Fruit fly (Drosophila melanogaster) whole organism, embryonic: ENCODE data around the gene Rpp20.
A peak's percentile ranks its signal among the peaks of the same experiment; 100 is the strongest.

Experiments used
- Antp ChIP-seq: fragments of 200-800 bp; sonication (Bioruptor generic); optimal IDR thresholded peaks from 3 replicates; lab custom pipeline; 2016; ENCODE audit warnings: missing biosample characterization, missing genetic modification characterization
- Atf6 ChIP-seq: fragments of 200-800 bp; sonication (Bioruptor generic); IDR thresholded peaks from 2 replicates; pipeline ENCODE4 v1.3.6; 2022; ENCODE audit warnings: missing biosample characterization, missing genetic modification characterization
- B-H2 ChIP-seq: fragments of 200-800 bp; sonication (Bioruptor generic); optimal IDR thresholded peaks from 2 replicates; lab custom pipeline; 2018; ENCODE audit warnings: missing biosample characterization, mild to moderate bottlenecking, missing genetic modification characterization
- CG10462 ChIP-seq: fragments of 200-800 bp; sonication (Bioruptor generic); optimal IDR thresholded peaks from 2 replicates; lab custom pipeline; 2016; ENCODE audit warnings: missing biosample characterization, missing genetic modification characterization
- CG10979 ChIP-seq: fragments of 200-800 bp; sonication (Bioruptor generic); optimal IDR thresholded peaks from 2 replicates; lab custom pipeline; 2018; ENCODE audit warnings: missing biosample characterization, mild to moderate bottlenecking, missing genetic modification characterization, moderate library complexity
- CG11560 ChIP-seq: fragments of 200-800 bp; sonication (Bioruptor generic); IDR thresholded peaks from 3 replicates; pipeline ENCODE4 v1.3.6; 2022; ENCODE audit warnings: missing biosample characterization, missing genetic modification characterization
- CG11695 ChIP-seq: fragments of 200-800 bp; sonication (Bioruptor generic); IDR thresholded peaks from 3 replicates; pipeline ENCODE4 v1.3.6; 2022; ENCODE audit warnings: missing biosample characterization, missing genetic modification characterization
- CG12071 ChIP-seq: fragments of 200-800 bp; sonication (Bioruptor generic); optimal IDR thresholded peaks from 3 replicates; lab custom pipeline; 2018; ENCODE audit warnings: missing biosample characterization, mild to moderate bottlenecking, missing genetic modification characterization
- CG1233 ChIP-seq: fragments of 200-800 bp; sonication (Bioruptor generic); optimal IDR thresholded peaks from 4 replicates; lab custom pipeline; 2018; ENCODE audit warnings: missing biosample characterization, mild to moderate bottlenecking, missing genetic modification characterization
- CG12391 ChIP-seq: fragments of 200-800 bp; sonication (Bioruptor generic); optimal IDR thresholded peaks from 3 replicates; lab custom pipeline; 2018; ENCODE audit warnings: missing biosample characterization, mild to moderate bottlenecking, missing genetic modification characterization, moderate library complexity
- CG12769 ChIP-seq: fragments of 200-800 bp; sonication (Bioruptor generic); optimal IDR thresholded peaks from 2 replicates; lab custom pipeline; 2019; ENCODE audit warnings: missing biosample characterization, mild to moderate bottlenecking, missing genetic modification characterization, moderate library complexity
- CG12942 ChIP-seq: fragments of 200-800 bp; sonication (Bioruptor generic); optimal IDR thresholded peaks from 3 replicates; lab custom pipeline; 2016; ENCODE audit warnings: missing biosample characterization, missing genetic modification characterization
- CG13296 ChIP-seq: fragments of 200-800 bp; sonication (Bioruptor generic); optimal IDR thresholded peaks from 3 replicates; lab custom pipeline; 2018; ENCODE audit warnings: missing biosample characterization, mild to moderate bottlenecking, missing genetic modification characterization
- CG14667 ChIP-seq: fragments of 200-800 bp; sonication (Bioruptor generic); IDR thresholded peaks from 2 replicates; pipeline ENCODE4 v1.3.6; 2022; ENCODE audit warnings: missing biosample characterization, missing genetic modification characterization
- CG15479 ChIP-seq: fragments of 200-800 bp; sonication (Bioruptor generic); optimal IDR thresholded peaks from 3 replicates; lab custom pipeline; 2019; ENCODE audit warnings: missing biosample characterization, mild to moderate bottlenecking, missing genetic modification characterization, moderate library complexity
- CG17359 ChIP-seq: fragments of 200-800 bp; sonication (Bioruptor generic); optimal IDR thresholded peaks from 3 replicates; lab custom pipeline; 2018; ENCODE audit warnings: missing biosample characterization, mild to moderate bottlenecking, missing genetic modification characterization, moderate library complexity
- CG17912 ChIP-seq: fragments of 200-800 bp; sonication (Bioruptor generic); optimal IDR thresholded peaks from 2 replicates; lab custom pipeline; 2018; ENCODE audit warnings: missing biosample characterization, mild to moderate bottlenecking, missing genetic modification characterization
- CG18476 ChIP-seq: fragments of 200-800 bp; sonication (Bioruptor generic); optimal IDR thresholded peaks from 2 replicates; lab custom pipeline; 2016; ENCODE audit warnings: missing biosample characterization, mild to moderate bottlenecking, missing genetic modification characterization
- CG2199 ChIP-seq: fragments of 200-800 bp; sonication (Bioruptor generic); IDR thresholded peaks from 3 replicates; pipeline ENCODE4 v1.3.6; 2022; ENCODE audit warnings: missing biosample characterization, missing genetic modification characterization
- CG33213 ChIP-seq: fragments of 200-800 bp; sonication (Bioruptor generic); optimal IDR thresholded peaks from 3 replicates; lab custom pipeline; 2016; ENCODE audit warnings: missing biosample characterization, missing genetic modification characterization
- CG3726 ChIP-seq: fragments of 200-800 bp; sonication (Bioruptor generic); IDR thresholded peaks from 3 replicates; pipeline ENCODE4, ENCODE4 v1.3.6; 2022; ENCODE audit warnings: missing biosample characterization, missing genetic modification characterization
- CG4328 ChIP-seq: fragments of 200-800 bp; sonication (Bioruptor generic); optimal IDR thresholded peaks from 3 replicates; lab custom pipeline; 2017; ENCODE audit warnings: missing biosample characterization, missing genetic modification reagents, missing genetic modification characterization
- CG4404 ChIP-seq: fragments of 200-800 bp; sonication (Bioruptor generic); IDR thresholded peaks from 2 replicates; pipeline ENCODE4 v1.3.6; 2022; ENCODE audit warnings: missing biosample characterization, missing genetic modification characterization
- CG6272 ChIP-seq: fragments of 200-800 bp; sonication (Bioruptor generic); IDR thresholded peaks from 2 replicates; pipeline ENCODE4 v1.3.6; 2022; ENCODE audit warnings: missing biosample characterization, missing genetic modification characterization
- CG7839 ChIP-seq: fragments of 200-800 bp; sonication (Bioruptor generic); optimal IDR thresholded peaks from 3 replicates; lab custom pipeline; 2018; ENCODE audit warnings: missing biosample characterization, mild to moderate bottlenecking, missing genetic modification characterization, moderate library complexity
- D19B ChIP-seq: fragments of 200-800 bp; sonication (Bioruptor generic); optimal IDR thresholded peaks from 2 replicates; lab custom pipeline; 2017; ENCODE audit warnings: missing biosample characterization, mild to moderate bottlenecking, missing genetic modification characterization
- Dip3 ChIP-seq: fragments of 200-800 bp; sonication (Bioruptor generic); optimal IDR thresholded peaks from 3 replicates; lab custom pipeline; 2016; ENCODE audit warnings: missing biosample characterization, missing genetic modification characterization
- ERR ChIP-seq: fragments of 200-800 bp; sonication (Bioruptor generic); optimal IDR thresholded peaks from 2 replicates; lab custom pipeline; 2016; ENCODE audit warnings: missing biosample characterization, missing genetic modification characterization
- Eip74EF ChIP-seq, 2 experiments: fragments of 200-800 bp in 1 of 2; fragments of >200 bp in 1 of 2; sonication (Bioruptor generic) in 1 of 2; optimal IDR thresholded peaks; 2 replicates each; lab custom pipeline; 2017 to 2019; ENCODE audit warnings: missing biosample characterization in 2 of 2, missing genetic modification characterization in 2 of 2, mild to moderate bottlenecking in 1 of 2, moderate library complexity in 1 of 2
- Fer1 ChIP-seq: fragments of 200-800 bp; sonication (Bioruptor generic); optimal IDR thresholded peaks from 2 replicates; lab custom pipeline; 2017; ENCODE audit warnings: missing biosample characterization, mild to moderate bottlenecking, missing genetic modification characterization
- Gug ChIP-seq: fragments of 200-800 bp; sonication (Bioruptor generic); IDR thresholded peaks from 4 replicates; pipeline ENCODE4 v1.3.6; 2022; ENCODE audit warnings: missing biosample characterization, missing genetic modification characterization
- Hsf ChIP-seq: fragments of 200-800 bp; sonication (Bioruptor generic); optimal IDR thresholded peaks from 3 replicates; lab custom pipeline; 2016; ENCODE audit warnings: missing biosample characterization, missing genetic modification characterization
- Oaz ChIP-seq: fragments of 200-800 bp; sonication (Bioruptor generic); IDR thresholded peaks from 2 replicates; pipeline ENCODE4 v1.3.6; 2022; ENCODE audit warnings: missing biosample characterization, missing genetic modification characterization
- Sin3A ChIP-seq: fragments of >200 bp; optimal IDR thresholded peaks from 2 replicates; lab custom pipeline; 2018
- chif ChIP-seq, 2 experiments: fragments of 200-800 bp; sonication (Bioruptor generic); optimal IDR thresholded peaks; 3 replicates each; lab custom pipeline; 2016; ENCODE audit warnings: missing biosample characterization in 2 of 2, missing genetic modification characterization in 2 of 2
- dan ChIP-seq: fragments of 200-800 bp; sonication (Bioruptor generic); IDR thresholded peaks from 2 replicates; pipeline ENCODE4 v1.3.6; 2022; ENCODE audit warnings: missing biosample characterization, missing genetic modification characterization
- dmrt11E ChIP-seq: fragments of 200-800 bp; sonication (Bioruptor generic); optimal IDR thresholded peaks from 3 replicates; lab custom pipeline; 2018; ENCODE audit warnings: missing biosample characterization, mild to moderate bottlenecking, missing genetic modification characterization, moderate library complexity
- exex ChIP-seq: fragments of 200-800 bp; sonication (Bioruptor generic); optimal IDR thresholded peaks from 4 replicates; lab custom pipeline; 2018; ENCODE audit warnings: missing biosample characterization, mild to moderate bottlenecking, missing genetic modification characterization, moderate library complexity
- eyg ChIP-seq: fragments of 200-800 bp; sonication (Bioruptor generic); optimal IDR thresholded peaks from 3 replicates; lab custom pipeline; 2016; ENCODE audit warnings: missing biosample characterization, missing genetic modification characterization
- hth ChIP-seq: fragments of >200 bp; optimal IDR thresholded peaks from 2 replicates; lab custom pipeline; 2017; ENCODE audit warnings: inconsistent platforms
- insv ChIP-seq, 2 experiments: fragments of 200-800 bp; sonication (Bioruptor generic); optimal IDR thresholded peaks; 3 replicates each; lab custom pipeline; 2016 to 2018; ENCODE audit warnings: missing biosample characterization in 2 of 2, missing genetic modification characterization in 2 of 2
- pho ChIP-seq: fragments of 200-800 bp; sonication (Bioruptor generic); optimal IDR thresholded peaks from 2 replicates; lab custom pipeline; 2016; ENCODE audit warnings: missing biosample characterization, missing genetic modification characterization
- seq ChIP-seq: fragments of 200-800 bp; sonication (Bioruptor generic); IDR thresholded peaks from 2 replicates; pipeline ENCODE4 v1.3.6; 2022; ENCODE audit warnings: missing biosample characterization, missing genetic modification characterization
- slbo ChIP-seq: fragments of 200-800 bp; sonication (Bioruptor generic); IDR thresholded peaks from 2 replicates; pipeline ENCODE4 v1.3.6; 2022; ENCODE audit warnings: missing biosample characterization, missing genetic modification characterization
- sr ChIP-seq: fragments of 200-800 bp; sonication (Bioruptor generic); IDR thresholded peaks from 3 replicates; pipeline ENCODE4 v1.3.6; 2022; ENCODE audit warnings: missing biosample characterization, missing genetic modification characterization
- tna ChIP-seq: fragments of 200-800 bp; sonication (Bioruptor generic); IDR thresholded peaks from 2 replicates; pipeline ENCODE4 v1.3.6; 2022; ENCODE audit warnings: missing biosample characterization, missing genetic modification characterization; ENCODE audit not compliant: partially characterized antibody
- toy ChIP-seq: fragments of 200-800 bp; sonication (Bioruptor generic); IDR thresholded peaks from 2 replicates; pipeline ENCODE4 v1.3.6; 2022; ENCODE audit warnings: missing biosample characterization, missing genetic modification characterization
- trem ChIP-seq: fragments of 200-800 bp; optimal IDR thresholded peaks from 3 replicates; lab custom pipeline; 2019; ENCODE audit warnings: missing biosample characterization, mild to moderate bottlenecking, missing genetic modification characterization, moderate library complexity
- twi ChIP-seq: fragments of 200-800 bp; optimal IDR thresholded peaks from 2 replicates; lab custom pipeline; 2019; ENCODE audit warnings: missing biosample characterization, mild to moderate bottlenecking, missing genetic modification characterization, moderate library complexity
- unpg ChIP-seq: fragments of 200-800 bp; sonication (Bioruptor generic); optimal IDR thresholded peaks from 3 replicates; lab custom pipeline; 2018; ENCODE audit warnings: missing biosample characterization, mild to moderate bottlenecking, missing genetic modification characterization, moderate library complexity
- vnd ChIP-seq: fragments of 200-800 bp; sonication (Bioruptor generic); IDR thresholded peaks from 3 replicates; pipeline ENCODE4 v1.3.6; 2022; ENCODE audit warnings: missing biosample characterization, missing genetic modification characterization; ENCODE audit not compliant: partially characterized antibody
- zen ChIP-seq: fragments of 200-800 bp; sonication (Bioruptor generic); optimal IDR thresholded peaks from 3 replicates; lab custom pipeline; 2018; ENCODE audit warnings: missing biosample characterization, mild to moderate bottlenecking, missing genetic modification characterization, moderate library complexity

Gene Rpp20

dm6 chrX:19763440-19764002 lies 19.3 kb downstream of the Rpp20 start (continued):
- TF ChIP-seq dan = no peak
- TF ChIP-seq seq (GFP tag; lab: Robert Waterston, UW) = no peak
- TF ChIP-seq CG17359 (tag; lab: Kevin White, UChicago) = no peak
- peak in 1 of 2 experiments; percentile 7 for TF ChIP-seq chif (GFP tag; optimal IDR thresholded peaks at IDR 0.05; lab: Kevin White, UChicago)
- no peak for TF ChIP-seq CG4328 (GFP tag; lab: Kevin White, UChicago)
- TF ChIP-seq CG11695 (GFP tag; lab: Robert Waterston, UW) = no peak
- TF ChIP-seq CG6272 (GFP tag; lab: Robert Waterston, UW) = no peak
- no peak for TF ChIP-seq eyg
- peak; percentile 20 for TF ChIP-seq CG10979 (tag; lab: Kevin White, UChicago)
- no peak for TF ChIP-seq dmrt11E
- TF ChIP-seq ERR (GFP tag; lab: Kevin White, UChicago) = no peak
- peak; percentile 5 for TF ChIP-seq zen (tag; lab: Kevin White, UChicago)
- TF ChIP-seq CG4404 = no peak
- no peak for TF ChIP-seq insv (GFP tag; optimal IDR thresholded peaks at IDR 0.05; lab: Kevin White, UChicago)
- no peak for TF ChIP-seq Sin3A (lab: Kevin White, UChicago)
- no peak for TF ChIP-seq Eip74EF (GFP tag; optimal IDR thresholded peaks at IDR 0.05; lab: Kevin White, UChicago)
- TF ChIP-seq CG14667 (GFP tag; lab: Robert Waterston, UW) = no peak
- peak; percentile 8 for TF ChIP-seq CG10462
- no peak for TF ChIP-seq CG12071 (GFP tag; lab: Kevin White, UChicago)
- TF ChIP-seq Hsf = peak; percentile 19
- no peak for TF ChIP-seq CG1233 (GFP tag; lab: Kevin White, UChicago)
- TF ChIP-seq CG12769 (tag; lab: Kevin White, UChicago) = no peak
- TF ChIP-seq Fer1 (GFP tag; lab: Kevin White, UChicago) = peak; percentile 14
- no peak for TF ChIP-seq B-H2 (GFP tag; lab: Kevin White, UChicago)
- no peak for TF ChIP-seq CG18476
- no peak for TF ChIP-seq CG33213 (GFP tag; lab: Kevin White, UChicago)
- TF ChIP-seq Dip3 (GFP tag; lab: Kevin White, UChicago) = no peak
- no peak for TF ChIP-seq CG12942 (GFP tag; lab: Kevin White, UChicago)
- TF ChIP-seq twi = peak; percentile 65
- no peak for TF ChIP-seq Atf6 (GFP tag; lab: Robert Waterston, UW)
- TF ChIP-seq CG13296 (GFP tag; lab: Kevin White, UChicago) = no peak
- no peak for TF ChIP-seq trem
- TF ChIP-seq tna = no peak
- no peak for TF ChIP-seq CG11560 (tag; lab: Robert Waterston, UW)
- peak; percentile 31 for TF ChIP-seq CG7839 (tag; lab: Kevin White, UChicago)
- TF ChIP-seq CG3726 (GFP tag; lab: Robert Waterston, UW) = no peak
- no peak for TF ChIP-seq D19B (GFP tag; lab: Kevin White, UChicago)
- TF ChIP-seq Antp (GFP tag; lab: Kevin White, UChicago) = no peak
- peak; percentile 7 for TF ChIP-seq unpg (GFP tag; lab: Kevin White, UChicago)
- TF ChIP-seq Gug (GFP tag; lab: Robert Waterston, UW) = 0 out of 4 replicates have a peak, but pooled peaks have one; percentile 3
- TF ChIP-seq CG15479 (GFP tag; lab: Kevin White, UChicago) = no peak
- TF ChIP-seq sr (GFP tag; lab: Robert Waterston, UW) = peak; percentile 63; the same call in 2 of the 3 replicates
- TF ChIP-seq CG2199 (GFP tag; lab: Robert Waterston, UW) = no peak
- TF ChIP-seq toy (GFP tag; lab: Robert Waterston, UW) = no peak
- TF ChIP-seq Oaz (GFP tag; lab: Robert Waterston, UW) = no peak
- TF ChIP-seq CG17912 (GFP tag; lab: Kevin White, UChicago) = no peak
- TF ChIP-seq vnd (GFP tag; lab: Robert Waterston, UW) = no peak
- peak; percentile 10 for TF ChIP-seq pho (GFP tag; lab: Kevin White, UChicago)
- TF ChIP-seq CG12391 = peak; percentile 20
- TF ChIP-seq exex (tag; lab: Kevin White, UChicago) = no peak
- peak; percentile 45; the same call in 1 of the 2 replicates for TF ChIP-seq slbo (GFP tag; lab: Robert Waterston, UW)
- no peak for TF ChIP-seq hth
